Fruit fly (Drosophila melanogaster): Measurements from ENCODE around the gene rtet.

Gene rtet

DNA sequence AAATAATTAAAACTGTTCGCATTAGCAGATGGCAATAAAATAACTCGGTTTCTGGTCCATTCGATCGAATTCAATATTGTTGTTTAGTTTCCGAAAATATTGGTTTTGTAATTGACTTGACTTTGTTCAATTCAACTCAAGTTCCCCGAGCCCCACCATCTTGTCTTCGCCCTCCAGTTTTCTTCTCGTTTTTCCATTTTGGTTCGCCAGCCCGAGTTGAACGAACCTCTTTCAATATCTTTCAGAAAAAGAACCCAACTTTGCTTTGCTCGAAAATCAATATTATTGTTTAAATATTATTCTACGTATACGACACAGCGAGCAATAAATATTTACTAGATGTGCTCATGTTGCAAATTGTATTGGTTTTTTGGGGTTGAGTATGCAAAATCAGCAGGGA is 50.4 kb downstream of the rtet start (continued):
- no peak for TF ChIP-seq Sox100B (GFP tag; optimal IDR thresholded peaks at IDR 0.05)
- TF ChIP-seq scrt (GFP tag; optimal IDR thresholded peaks at IDR 0.05), result peak; percentile 1
- no peak for TF ChIP-seq CG3847 (GFP tag; IDR thresholded peaks at IDR 0.05)
- no peak for TF ChIP-seq CG11247 (GFP tag; IDR thresholded peaks at IDR 0.05)
- no peak for TF ChIP-seq Dip3 (GFP tag; optimal IDR thresholded peaks at IDR 0.05)
- TF ChIP-seq CG17186 (GFP tag; optimal IDR thresholded peaks at IDR 0.05), result no peak
- TF ChIP-seq CG12299 (tag; optimal IDR thresholded peaks at IDR 0.05), result no peak
- no peak for TF ChIP-seq CG10321 (GFP tag; IDR thresholded peaks at IDR 0.05)
- TF ChIP-seq cato (GFP tag; optimal IDR thresholded peaks at IDR 0.05; ENCODE audit: borderline replicate concordance), result no peak
- peak; percentile 2 for TF ChIP-seq CG17568 (GFP tag; optimal IDR thresholded peaks at IDR 0.05)
- no peak for TF ChIP-seq CTCF (GFP tag; optimal IDR thresholded peaks at IDR 0.05)
- TF ChIP-seq p53 (GFP tag; optimal IDR thresholded peaks at IDR 0.05), result no peak
- no peak for TF ChIP-seq crol (GFP tag; IDR thresholded peaks at IDR 0.05)
- TF ChIP-seq Ptx1 (GFP tag; IDR thresholded peaks at IDR 0.05), result no peak
- no peak for TF ChIP-seq emc (GFP tag; optimal IDR thresholded peaks at IDR 0.05)
- TF ChIP-seq stc (GFP tag; IDR thresholded peaks at IDR 0.05), result no peak
- TF ChIP-seq pum (GFP tag; optimal IDR thresholded peaks at IDR 0.05), result no peak
- no peak for TF ChIP-seq CG32772 (GFP tag; IDR thresholded peaks at IDR 0.05)
- TF ChIP-seq CG18619 (GFP tag; optimal IDR thresholded peaks at IDR 0.05), result no peak
- TF ChIP-seq Bteb2 (GFP tag; optimal IDR thresholded peaks at IDR 0.05), result no peak
- no peak for TF ChIP-seq Dad (GFP tag; optimal IDR thresholded peaks at IDR 0.05)
- TF ChIP-seq C15 (GFP tag; IDR thresholded peaks at IDR 0.05), result no peak
- no peak for TF ChIP-seq stwl (tag; optimal IDR thresholded peaks at IDR 0.05)
- TF ChIP-seq az2 (GFP tag; optimal IDR thresholded peaks at IDR 0.05), result no peak
- TF ChIP-seq bcd (GFP tag; optimal IDR thresholded peaks at IDR 0.05), result peak; percentile 8
- no peak for TF ChIP-seq CG16863 (GFP tag; optimal IDR thresholded peaks at IDR 0.05)
- no peak for TF ChIP-seq CG13123 (GFP tag; optimal IDR thresholded peaks at IDR 0.05)
- TF ChIP-seq CoRest (tag; optimal IDR thresholded peaks at IDR 0.05), result peak; percentile 5
- TF ChIP-seq CG6854 (GFP tag; optimal IDR thresholded peaks at IDR 0.05), result no peak
- no peak for TF ChIP-seq exex (tag; optimal IDR thresholded peaks at IDR 0.05)
- no peak for TF ChIP-seq sqz (GFP tag; optimal IDR thresholded peaks at IDR 0.05)
- TF ChIP-seq nau (GFP tag; optimal IDR thresholded peaks at IDR 0.05), result peak; percentile 49
- no peak for TF ChIP-seq pnt (GFP tag; optimal IDR thresholded peaks at IDR 0.05)
- TF ChIP-seq CG7745 (tag; optimal IDR thresholded peaks at IDR 0.05), result no peak
- TF ChIP-seq HLH54F (GFP tag; optimal IDR thresholded peaks at IDR 0.05), result no peak
- TF ChIP-seq CG12744 (GFP tag; optimal IDR thresholded peaks at IDR 0.05), result no peak
- TF ChIP-seq CG15601 (tag; optimal IDR thresholded peaks at IDR 0.05), result peak; percentile 85
- TF ChIP-seq sens (GFP tag), result peak; percentile 80
- no peak for TF ChIP-seq Deaf1 (tag; optimal IDR thresholded peaks at IDR 0.05)
- no peak for TF ChIP-seq CG3163 (GFP tag; optimal IDR thresholded peaks at IDR 0.05)
- TF ChIP-seq CG31224 (GFP tag; IDR thresholded peaks at IDR 0.05), result no peak
- no peak for TF ChIP-seq seq (GFP tag; IDR thresholded peaks at IDR 0.05)
- no peak for TF ChIP-seq zfh2 (GFP tag; optimal IDR thresholded peaks at IDR 0.05)
- TF ChIP-seq sisA (GFP tag; IDR thresholded peaks at IDR 0.05), result no peak
- TF ChIP-seq CG7271 (tag; optimal IDR thresholded peaks at IDR 0.05), result no peak
- peak; percentile 21 for TF ChIP-seq gem (tag; optimal IDR thresholded peaks at IDR 0.05)
- no peak for TF ChIP-seq eyg (GFP tag; optimal IDR thresholded peaks at IDR 0.05)
- no peak for TF ChIP-seq Abd-B (GFP tag; optimal IDR thresholded peaks at IDR 0.05)
- no peak for TF ChIP-seq CG8478 (optimal IDR thresholded peaks at IDR 0.05)
- TF ChIP-seq CG8281 (tag; optimal IDR thresholded peaks at IDR 0.05), result no peak
- TF ChIP-seq slou (GFP tag; optimal IDR thresholded peaks at IDR 0.05), result no peak
- TF ChIP-seq CG12219 (GFP tag; optimal IDR thresholded peaks at IDR 0.05), result no peak
- TF ChIP-seq CG10431 (GFP tag; optimal IDR thresholded peaks at IDR 0.05), result no peak
- TF ChIP-seq mirr (GFP tag; optimal IDR thresholded peaks at IDR 0.05), result peak; percentile 18
